Fruit fly (Drosophila melanogaster) whole organism, adult: ENCODE measurements around the gene CG6409.

Experiments
- CG11617 ChIP-seq: fragments of 200-800 bp; sonication (Bioruptor generic); optimal IDR thresholded peaks from 2 replicates; lab custom pipeline; 2017; ENCODE audit warnings: mild to moderate bottlenecking, missing biosample characterization, missing genetic modification reagents, missing genetic modification characterization
- CG12768 ChIP-seq: fragments of 200-800 bp; sonication (Bioruptor generic); optimal IDR thresholded peaks from 2 replicates; lab custom pipeline; 2017; ENCODE audit warnings: missing biosample characterization, missing genetic modification characterization, mild to moderate bottlenecking, moderate library complexity, missing genetic modification reagents
- CG14711 ChIP-seq: fragments of 200-800 bp; sonication (Bioruptor generic); optimal IDR thresholded peaks from 2 replicates; lab custom pipeline; 2018; ENCODE audit warnings: missing biosample characterization, mild to moderate bottlenecking, missing genetic modification characterization, moderate library complexity
- CG1620 ChIP-seq: fragments of 200-800 bp; sonication (Bioruptor generic); optimal IDR thresholded peaks from 2 replicates; lab custom pipeline; 2016; ENCODE audit warnings: missing biosample characterization, missing genetic modification characterization
- CG33017 ChIP-seq: fragments of 200-800 bp; sonication (Bioruptor generic); optimal IDR thresholded peaks from 2 replicates; lab custom pipeline; 2018; ENCODE audit warnings: missing biosample characterization, mild to moderate bottlenecking, missing genetic modification characterization, moderate library complexity
- CG5204 ChIP-seq: fragments of 200-800 bp; sonication (Bioruptor generic); optimal IDR thresholded peaks from 2 replicates; lab custom pipeline; 2016; ENCODE audit warnings: missing biosample characterization, missing genetic modification characterization
- CG7045 ChIP-seq: fragments of 200-800 bp; sonication (Bioruptor generic); optimal IDR thresholded peaks from 2 replicates; lab custom pipeline; 2017; ENCODE audit warnings: missing biosample characterization, mild to moderate bottlenecking, missing genetic modification characterization
- CG7101 ChIP-seq: fragments of 200-800 bp; sonication (Bioruptor generic); optimal IDR thresholded peaks from 2 replicates; lab custom pipeline; 2018; ENCODE audit warnings: missing biosample characterization, mild to moderate bottlenecking, missing genetic modification characterization, moderate library complexity
- Clk ChIP-seq: fragments of 200-800 bp; sonication (Bioruptor generic); optimal IDR thresholded peaks from 2 replicates; lab custom pipeline; 2017; ENCODE audit warnings: missing biosample characterization, missing genetic modification characterization
- Crg-1 ChIP-seq: fragments of 200-800 bp; sonication (Bioruptor generic); optimal IDR thresholded peaks from 2 replicates; lab custom pipeline; 2016; ENCODE audit warnings: missing biosample characterization, missing genetic modification characterization
- Hr96 ChIP-seq: fragments of 200-800 bp; sonication (Bioruptor generic); optimal IDR thresholded peaks from 2 replicates; lab custom pipeline; 2016; ENCODE audit warnings: missing biosample characterization, missing genetic modification characterization
- Mnt ChIP-seq: fragments of 200-800 bp; sonication (Bioruptor generic); optimal IDR thresholded peaks from 2 replicates; lab custom pipeline; 2016; ENCODE audit warnings: missing biosample characterization, mild to moderate bottlenecking, missing genetic modification characterization
- bab1 ChIP-seq: fragments of 200-800 bp; sonication (Bioruptor generic); optimal IDR thresholded peaks from 3 replicates; lab custom pipeline; 2019; ENCODE audit warnings: missing biosample characterization, mild to moderate bottlenecking, missing genetic modification characterization, moderate library complexity
- cic ChIP-seq: fragments of 200-800 bp; sonication (Bioruptor generic); optimal IDR thresholded peaks from 2 replicates; lab custom pipeline; 2017; ENCODE audit warnings: missing biosample characterization, mild to moderate bottlenecking, missing genetic modification characterization, moderate library complexity
- cnc ChIP-seq, 2 experiments: fragments of >200 bp; optimal IDR thresholded peaks; 2 replicates each; lab custom pipeline; 2017
- kay ChIP-seq: fragments of 200-800 bp; sonication (Bioruptor generic); peaks from one replicate; lab custom pipeline; 2016; ENCODE audit warnings: missing biosample characterization, missing genetic modification characterization, borderline replicate concordance
- ovo ChIP-seq: fragments of 200-800 bp; sonication (Bioruptor generic); optimal IDR thresholded peaks from 2 replicates; lab custom pipeline; 2016; ENCODE audit warnings: missing biosample characterization, missing genetic modification characterization
- pad ChIP-seq: fragments of 200-800 bp; sonication (Bioruptor generic); optimal IDR thresholded peaks from 3 replicates; lab custom pipeline; 2017; ENCODE audit warnings: missing biosample characterization, missing genetic modification characterization, mild to moderate bottlenecking, moderate library complexity, missing genetic modification reagents
- tj ChIP-seq: fragments of 200-800 bp; sonication (Bioruptor generic); optimal IDR thresholded peaks from 3 replicates; lab custom pipeline; 2017; ENCODE audit warnings: missing biosample characterization, mild to moderate bottlenecking, missing genetic modification characterization, moderate library complexity
- toe ChIP-seq: fragments of 200-800 bp; sonication (Bioruptor generic); optimal IDR thresholded peaks from 2 replicates; lab custom pipeline; 2016; ENCODE audit warnings: missing biosample characterization, missing genetic modification characterization

The CG6409 gene

dm6 chr3L:10871534-10871933, 10.7 kb downstream of the CG6409 start:
- TF ChIP-seq CG12768: no peak

- TF ChIP-seq bab1 (no peak), tj (no peak), Crg-1 (GFP tag; lab: Kevin White, UChicago) (no peak), cnc (optimal IDR thresholded peaks at IDR 0.05; lab: Kevin White, UChicago) (no peak), CG5204 (GFP tag; lab: Kevin White, UChicago) (no peak), CG14711 (no peak), Mnt (no peak), CG7101 (tag; lab: Kevin White, UChicago) (no peak)
Observed at dm6 chr3L:10870087-10870486, 12.1 kb downstream of the CG6409 start.

dm6 chr3L:10869144-10869543, 13.0 kb downstream of the CG6409 start:
- peak; percentile 20 for TF ChIP-seq cic (GFP tag; lab: Kevin White, UChicago)
- TF ChIP-seq CG14711: no peak

- TF ChIP-seq pad (GFP tag; lab: Kevin White, UChicago) (peak; percentile 54), Hr96 (GFP tag; lab: Kevin White, UChicago) (no peak), Mnt (peak; percentile 43), CG1620 (GFP tag; lab: Kevin White, UChicago) (no peak), toe (GFP tag; lab: Kevin White, UChicago) (peak; percentile 52), CG12768 (peak; percentile 98), CG7045 (peak; percentile 79), CG11617 (GFP tag; lab: Kevin White, UChicago) (peak; percentile 43), CG5204 (GFP tag; lab: Kevin White, UChicago) (peak; percentile 43), tj (peak; percentile 62), CG14711 (peak; percentile 35), Crg-1 (GFP tag; lab: Kevin White, UChicago) (peak; percentile 57), cic (GFP tag; lab: Kevin White, UChicago) (peak; percentile 95), kay (GFP tag; lab: Kevin White, UChicago) (peak; percentile 99), cnc (optimal IDR thresholded peaks at IDR 0.05; lab: Kevin White, UChicago) (no peak), CG33017 (tag; lab: Kevin White, UChicago) (peak; percentile 75), Clk (peak; percentile 28), CG7101 (tag; lab: Kevin White, UChicago) (peak; percentile 54), bab1 (peak; percentile 35), ovo (GFP tag; lab: Kevin White, UChicago) (peak; percentile 53)
Observed at dm6 chr3L:10867778-10868382, 14.3 kb downstream of the CG6409 start.

- TF ChIP-seq Clk: no peak
- no peak for TF ChIP-seq cic (GFP tag; lab: Kevin White, UChicago)
- no peak for TF ChIP-seq CG11617 (GFP tag; lab: Kevin White, UChicago)
- no peak for TF ChIP-seq CG14711
- TF ChIP-seq pad (GFP tag; lab: Kevin White, UChicago): no peak
- no peak for TF ChIP-seq Hr96 (GFP tag; lab: Kevin White, UChicago)
- TF ChIP-seq kay (GFP tag; lab: Kevin White, UChicago): peak; percentile 60
Observed at dm6 chr3L:10867380-10867648, 14.9 kb downstream of the CG6409 start.

dm6 chr3L:10866633-10867379, 15.4 kb downstream of the CG6409 start:
- TF ChIP-seq cnc (optimal IDR thresholded peaks at IDR 0.05; lab: Kevin White, UChicago): no peak
- peak; percentile 21 for TF ChIP-seq CG1620 (GFP tag; lab: Kevin White, UChicago)
- TF ChIP-seq CG5204 (GFP tag; lab: Kevin White, UChicago): peak; percentile 71
- TF ChIP-seq cic (GFP tag; lab: Kevin White, UChicago): no peak
- TF ChIP-seq CG7045: peak; percentile 86
- TF ChIP-seq Clk: peak; percentile 70
- TF ChIP-seq bab1: no peak
- peak; percentile 65 for TF ChIP-seq CG14711
- peak; percentile 47 for TF ChIP-seq toe (GFP tag; lab: Kevin White, UChicago)
- peak; percentile 17 for TF ChIP-seq ovo (GFP tag; lab: Kevin White, UChicago)
- TF ChIP-seq CG33017 (tag; lab: Kevin White, UChicago): peak; percentile 66
- TF ChIP-seq Crg-1 (GFP tag; lab: Kevin White, UChicago): peak; percentile 27
- peak; percentile 45 for TF ChIP-seq CG11617 (GFP tag; lab: Kevin White, UChicago)
- no peak for TF ChIP-seq Mnt
- TF ChIP-seq tj: peak; percentile 24
- TF ChIP-seq CG12768: peak; percentile 77
- no peak for TF ChIP-seq pad (GFP tag; lab: Kevin White, UChicago)
- peak; percentile 60 for TF ChIP-seq Hr96 (GFP tag; lab: Kevin White, UChicago)
- TF ChIP-seq kay (GFP tag; lab: Kevin White, UChicago): no peak
- peak; percentile 36 for TF ChIP-seq CG7101 (tag; lab: Kevin White, UChicago)

- TF ChIP-seq CG7045 (no peak), CG12768 (peak; percentile 46), Hr96 (GFP tag; lab: Kevin White, UChicago) (peak; percentile 14), CG5204 (GFP tag; lab: Kevin White, UChicago) (no peak), cic (GFP tag; lab: Kevin White, UChicago) (peak; percentile 15)
Observed at dm6 chr3L:10863925-10864324, 18.3 kb downstream of the CG6409 start.
